Worm (Caenorhabditis elegans) whole organism, late embryonic: ENCODE measurements around the gene B0545.4.

Source experiments
- C08G9.2 ChIP-seq: sonication (generic microtip); optimal IDR thresholded peaks from 2 replicates; lab custom pipeline; 2016; ENCODE audit warnings: mild to moderate bottlenecking, missing genetic modification characterization, moderate library complexity, missing compliant biosample characterization
- F13H6.1 ChIP-seq: sonication (generic microtip); optimal IDR thresholded peaks from 2 replicates; lab custom pipeline; 2016; ENCODE audit warnings: missing genetic modification characterization, missing compliant biosample characterization
- T23F11.4 ChIP-seq: fragments of 200-800 bp; sonication (Bioruptor generic); optimal IDR thresholded peaks from 2 replicates; lab custom pipeline; 2018; ENCODE audit warnings: mild to moderate bottlenecking, missing genetic modification characterization, missing compliant biosample characterization
- Y22D7AL.16 ChIP-seq: sonication (generic microtip); optimal IDR thresholded peaks from 2 replicates; lab custom pipeline; 2016; ENCODE audit warnings: missing genetic modification characterization, missing compliant biosample characterization
- ceh-14 ChIP-seq: sonication (generic microtip); optimal IDR thresholded peaks from 2 replicates; lab custom pipeline; 2016; ENCODE audit warnings: missing genotype, missing genetic modification characterization, missing compliant biosample characterization
- ceh-2 ChIP-seq: sonication (generic microtip); optimal IDR thresholded peaks from 2 replicates; lab custom pipeline; 2016; ENCODE audit warnings: missing genotype, missing genetic modification characterization, missing compliant biosample characterization
- ceh-22 ChIP-seq: sonication (generic microtip); optimal IDR thresholded peaks from 2 replicates; lab custom pipeline; 2017; ENCODE audit warnings: missing biosample characterization, missing genetic modification characterization
- ceh-30 ChIP-seq: fragments of 150-350 bp; optimal IDR thresholded peaks from 2 replicates; lab custom pipeline; 2014; ENCODE audit warnings: missing biosample characterization, missing genetic modification characterization
- ceh-31 ChIP-seq: sonication (generic microtip); optimal IDR thresholded peaks from 2 replicates; lab custom pipeline; 2016; ENCODE audit warnings: missing genetic modification characterization, missing compliant biosample characterization
- ceh-45 ChIP-seq: fragments of 200-800 bp; sonication (Bioruptor generic); IDR thresholded peaks from 2 replicates; pipeline ENCODE4 v1.3.6; 2022; ENCODE audit warnings: missing genetic modification reagents, missing genetic modification characterization, missing compliant biosample characterization
- ceh-48 ChIP-seq: sonication (generic microtip); optimal IDR thresholded peaks from 2 replicates; lab custom pipeline; 2016; ENCODE audit warnings: missing genetic modification characterization, inconsistent platforms, missing compliant biosample characterization
- ceh-9 ChIP-seq: sonication (generic microtip); optimal IDR thresholded peaks from 2 replicates; lab custom pipeline; 2016; ENCODE audit warnings: mild to moderate bottlenecking, missing genetic modification characterization, inconsistent platforms, missing compliant biosample characterization
- che-1 ChIP-seq: sonication (generic microtip); optimal IDR thresholded peaks from 2 replicates; lab custom pipeline; 2016; ENCODE audit warnings: mild to moderate bottlenecking, missing genetic modification characterization, missing compliant biosample characterization
- dmd-4 ChIP-seq: sonication (generic microtip); optimal IDR thresholded peaks from 2 replicates; lab custom pipeline; 2016; ENCODE audit warnings: borderline replicate concordance, missing genetic modification characterization, missing compliant biosample characterization
- elt-2 ChIP-seq: sonication (generic microtip); optimal IDR thresholded peaks from 2 replicates; lab custom pipeline; 2016; ENCODE audit warnings: missing genetic modification reagents, missing genetic modification characterization, missing compliant biosample characterization
- ets-4 ChIP-seq: sonication (generic microtip); optimal IDR thresholded peaks from 2 replicates; lab custom pipeline; 2016; ENCODE audit warnings: missing genetic modification characterization, missing compliant biosample characterization
- gmeb-2 ChIP-seq: sonication (generic microtip); optimal IDR thresholded peaks from 2 replicates; lab custom pipeline; 2016; ENCODE audit warnings: missing genetic modification characterization, inconsistent platforms, missing compliant biosample characterization
- hlh-6 ChIP-seq: sonication (generic microtip); optimal IDR thresholded peaks from 2 replicates; lab custom pipeline; 2016; ENCODE audit warnings: missing genotype, missing genetic modification characterization, missing compliant biosample characterization
- lin-11 ChIP-seq: fragments of 200-800 bp; sonication (Bioruptor generic); optimal IDR thresholded peaks from 2 replicates; lab custom pipeline; 2018; ENCODE audit warnings: mild to moderate bottlenecking, missing genetic modification characterization, missing compliant biosample characterization
- madf-2 ChIP-seq: sonication (generic microtip); optimal IDR thresholded peaks from 2 replicates; lab custom pipeline; 2017; ENCODE audit warnings: missing genetic modification characterization, missing compliant biosample characterization
- mec-3 ChIP-seq: sonication (generic microtip); optimal IDR thresholded peaks from 2 replicates; lab custom pipeline; 2016; ENCODE audit warnings: borderline replicate concordance, missing genetic modification characterization, missing compliant biosample characterization
- nfya-1 ChIP-seq: sonication (generic microtip); optimal IDR thresholded peaks from 2 replicates; lab custom pipeline; 2017; ENCODE audit warnings: missing genetic modification characterization, mild to moderate bottlenecking, missing compliant biosample characterization, antibody characterized with exemption, moderate library complexity
- nhr-11 ChIP-seq: fragments of 150-350 bp; optimal IDR thresholded peaks from 2 replicates; lab custom pipeline; 2014; ENCODE audit warnings: missing biosample characterization, missing genetic modification characterization
- nhr-232 ChIP-seq: sonication (generic microtip); optimal IDR thresholded peaks from 2 replicates; lab custom pipeline; 2016; ENCODE audit warnings: missing genetic modification characterization, missing compliant biosample characterization
- npax-4 ChIP-seq: sonication (generic microtip); optimal IDR thresholded peaks from 2 replicates; lab custom pipeline; 2016; ENCODE audit warnings: missing genetic modification characterization, missing compliant biosample characterization
- pat-9 ChIP-seq: fragments of 200-800 bp; sonication (Bioruptor generic); optimal IDR thresholded peaks from 2 replicates; lab custom pipeline; 2018; ENCODE audit warnings: mild to moderate bottlenecking, missing genetic modification characterization, moderate library complexity, missing compliant biosample characterization
- rnt-1 ChIP-seq: sonication (generic microtip); optimal IDR thresholded peaks from 2 replicates; lab custom pipeline; 2016; ENCODE audit warnings: missing genetic modification characterization, missing compliant biosample characterization
- sox-2 ChIP-seq: fragments of 200-800 bp; sonication (Bioruptor generic); IDR thresholded peaks from 2 replicates; pipeline ENCODE4 v1.3.6; 2022; ENCODE audit warnings: missing genetic modification reagents, missing genetic modification characterization, missing compliant biosample characterization
- sox-4 ChIP-seq: sonication (generic microtip); optimal IDR thresholded peaks from 2 replicates; lab custom pipeline; 2017; ENCODE audit warnings: mild to moderate bottlenecking, missing genetic modification characterization, inconsistent platforms, missing compliant biosample characterization
- tbx-2 ChIP-seq: sonication (generic microtip); optimal IDR thresholded peaks from 2 replicates; lab custom pipeline; 2016; ENCODE audit warnings: missing genetic modification characterization, missing compliant biosample characterization
- unc-42 ChIP-seq: sonication (generic microtip); optimal IDR thresholded peaks from 2 replicates; lab custom pipeline; 2016; ENCODE audit warnings: missing genotype, missing genetic modification characterization, missing compliant biosample characterization
- unc-86 ChIP-seq: sonication (generic microtip); optimal IDR thresholded peaks from 2 replicates; lab custom pipeline; 2016; ENCODE audit warnings: missing genetic modification characterization, missing compliant biosample characterization

B0545.4 gene

DNA sequence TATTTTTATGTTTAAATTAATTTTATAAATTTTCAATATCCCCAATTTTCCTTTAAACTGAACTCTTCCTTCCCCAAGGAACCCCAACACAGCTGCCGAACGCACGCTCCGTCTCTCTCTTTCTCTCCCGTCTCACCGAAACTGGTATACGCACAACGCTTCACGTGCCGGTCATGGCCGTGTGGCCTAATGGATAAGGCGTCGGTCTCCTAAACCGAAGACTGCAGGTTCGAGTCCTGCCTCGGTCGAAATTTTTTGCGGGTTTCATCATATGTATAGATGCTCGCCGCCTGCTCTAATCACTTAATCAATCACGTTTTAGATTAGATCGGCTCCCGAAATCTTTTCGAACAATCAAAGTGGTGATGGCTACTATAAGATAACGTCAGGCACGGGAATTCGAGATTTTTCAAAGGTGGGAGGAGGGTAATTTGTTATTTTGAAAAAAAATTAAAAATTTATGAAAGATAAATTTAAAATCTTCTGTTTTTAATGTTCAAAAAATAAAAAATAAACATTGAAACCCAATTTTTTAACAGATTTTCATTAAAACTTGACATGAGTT, 34.7 kb upstream of the B0545.4 start (continued):
- TF ChIP-seq ceh-48 (peak; percentile 87), ceh-14 (peak; percentile 59), rnt-1 (tag; lab: Kevin White, UChicago) (peak; percentile 92), tbx-2 (tag; lab: Kevin White, UChicago) (peak; percentile 92), nfya-1 (tag; lab: Kevin White, UChicago) (peak; percentile 72), ets-4 (no peak), nhr-11 (tag; lab: Kevin White, UChicago) (no peak), ceh-22 (tag; lab: Kevin White, UChicago) (no peak), elt-2 (tag; lab: Kevin White, UChicago) (peak; percentile 96), madf-2 (peak; percentile 88), hlh-6 (tag; lab: Kevin White, UChicago) (peak; percentile 93), Y22D7AL.16 (tag; lab: Kevin White, UChicago) (peak; percentile 92), unc-86 (peak; percentile 90), ceh-30 (tag; lab: Kevin White, UChicago) (no peak), sox-4 (tag; lab: Kevin White, UChicago) (peak; percentile 92), pat-9 (tag; lab: Kevin White, UChicago) (peak; percentile 95), ceh-2 (tag; lab: Kevin White, UChicago) (peak; percentile 73), dmd-4 (tag; lab: Kevin White, UChicago) (peak; percentile 85)

DNA sequence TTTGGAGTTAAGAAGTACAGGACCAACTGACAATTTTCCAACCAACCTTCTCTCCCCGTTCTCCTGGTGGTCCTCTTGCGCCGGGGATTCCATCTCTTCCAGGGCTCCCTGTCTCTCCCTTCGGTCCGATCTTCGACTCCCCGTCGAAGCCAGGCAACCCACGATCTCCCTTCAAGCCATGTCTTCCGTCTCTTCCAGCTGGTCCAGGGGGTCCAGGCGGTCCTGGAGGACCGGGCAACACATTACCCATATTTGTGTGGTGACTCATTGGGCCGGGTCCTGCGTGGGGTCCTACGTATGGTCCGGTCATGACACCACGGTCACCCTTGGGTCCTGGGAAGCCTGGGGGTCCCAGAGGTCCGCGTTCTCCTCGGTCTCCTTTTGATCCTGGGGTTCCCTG, 31.8 kb upstream of the B0545.4 start:
- TF ChIP-seq ceh-45, result no peak
- TF ChIP-seq C08G9.2 (tag; lab: Kevin White, UChicago), result peak; percentile 35

DNA sequence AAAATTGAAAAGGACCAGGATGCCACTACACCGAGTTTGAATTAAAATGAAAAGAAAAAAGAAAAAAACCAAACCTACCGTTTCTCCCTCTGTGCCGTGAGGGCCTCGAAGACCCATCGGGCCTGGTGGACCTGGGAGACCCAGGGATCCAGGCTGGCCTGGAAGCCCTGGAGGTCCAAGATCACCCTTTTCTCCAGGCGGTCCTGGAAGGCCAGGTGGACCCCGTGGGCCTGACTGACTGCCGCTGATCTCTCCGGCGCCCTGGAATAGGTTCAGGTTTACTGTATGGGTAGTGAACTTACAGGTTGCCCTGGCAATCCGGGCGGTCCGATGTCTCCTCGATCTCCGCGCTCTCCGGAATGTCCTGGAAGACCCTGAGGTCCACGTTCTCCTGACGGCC, 30.4 kb upstream of the B0545.4 start:
- TF ChIP-seq mec-3 (tag; lab: Kevin White, UChicago), result peak; percentile 37
- TF ChIP-seq npax-4 (tag; lab: Kevin White, UChicago), result no peak

DNA sequence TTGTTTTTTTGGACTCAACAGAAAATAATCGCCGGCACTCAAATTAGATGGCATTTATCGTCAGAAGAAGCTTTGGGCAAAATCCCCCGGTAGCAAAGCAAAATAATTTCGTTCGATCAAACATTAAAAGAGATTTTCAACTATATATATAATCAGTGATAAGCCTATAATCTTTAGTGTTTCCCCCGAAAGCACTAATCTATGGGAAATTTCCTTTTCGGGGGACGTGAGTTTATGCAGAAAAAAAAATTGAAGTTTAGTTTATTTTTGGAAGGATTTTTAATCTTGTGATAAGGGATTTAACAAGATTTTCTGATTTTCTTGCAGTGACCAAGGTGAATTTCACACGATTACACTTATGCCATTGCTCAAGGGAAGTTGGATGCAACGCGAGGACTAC, 24.8 kb upstream of the B0545.4 start:
- no peak for TF ChIP-seq madf-2
- TF ChIP-seq gmeb-2 (tag; lab: Kevin White, UChicago), result no peak
- TF ChIP-seq ceh-45, result no peak
- TF ChIP-seq lin-11 (tag; lab: Kevin White, UChicago), result no peak
- no peak for TF ChIP-seq npax-4 (tag; lab: Kevin White, UChicago)
- no peak for TF ChIP-seq sox-2
- TF ChIP-seq ceh-2 (tag; lab: Kevin White, UChicago), result no peak
- TF ChIP-seq sox-4 (tag; lab: Kevin White, UChicago), result no peak
- no peak for TF ChIP-seq ceh-9

DNA sequence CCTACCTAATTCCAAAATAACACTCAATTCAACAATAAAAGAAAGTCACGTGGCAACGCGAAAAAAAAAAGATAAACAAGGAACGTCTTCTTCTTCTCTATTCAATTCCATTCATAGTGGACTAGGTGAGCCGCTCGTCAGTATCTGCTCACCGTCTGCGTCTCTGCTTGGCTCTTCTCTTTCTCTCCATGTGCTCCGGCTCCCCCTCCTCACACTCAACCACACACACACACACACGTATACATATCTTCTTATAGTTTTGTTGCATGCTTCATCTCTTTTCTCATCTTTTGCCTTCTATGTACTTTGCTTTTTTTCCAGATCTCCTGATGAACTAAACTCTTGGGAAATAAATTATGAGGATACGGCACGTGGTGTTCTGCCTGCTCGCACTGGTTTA, 22.9 kb upstream of the B0545.4 start, which contains the start of gene daf-1:
TSS of gene daf-1 (plus strand) at position 322 of the 400 bp plus-strand sequence.
- TF ChIP-seq madf-2 (peak; percentile 3), unc-42 (tag; lab: Kevin White, UChicago) (peak; percentile 5), tbx-2 (tag; lab: Kevin White, UChicago) (peak; percentile 6), ceh-2 (tag; lab: Kevin White, UChicago) (no peak)
- TF ChIP-seq, all 69 proteins: peak for 3

DNA sequence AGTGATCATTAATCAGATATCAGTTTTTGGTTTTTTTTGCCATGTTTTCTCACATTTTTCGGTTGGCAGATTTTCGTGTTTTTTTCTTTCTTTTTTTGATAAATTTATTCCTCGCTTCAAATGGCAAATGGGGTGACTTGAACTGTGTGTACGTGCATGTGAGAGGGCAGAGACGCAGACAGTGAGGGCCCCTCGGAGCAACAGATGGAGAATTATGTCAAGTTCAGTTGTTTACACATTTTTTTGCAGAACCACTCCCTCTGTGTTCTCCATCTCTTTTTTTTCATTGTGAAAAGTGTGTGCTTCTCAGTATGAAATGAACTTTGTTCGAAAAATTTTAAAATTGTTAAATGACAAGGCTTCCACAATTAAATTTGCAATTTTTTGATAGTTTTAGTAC, 20.9 kb upstream of the B0545.4 start:
- no peak for TF ChIP-seq ceh-31
- no peak for TF ChIP-seq Y22D7AL.16 (tag; lab: Kevin White, UChicago)
- TF ChIP-seq nhr-232 (tag; lab: Kevin White, UChicago), result no peak
- TF ChIP-seq T23F11.4, result no peak
- TF ChIP-seq F13H6.1 (tag; lab: Kevin White, UChicago), result no peak
- no peak for TF ChIP-seq che-1 (tag; lab: Kevin White, UChicago)
- TF ChIP-seq mec-3 (tag; lab: Kevin White, UChicago), result no peak
